Fruit fly (Drosophila melanogaster) whole organism, prepupa: Measurements from ENCODE around the gene CG18662.

Source experiments
- Blimp-1 ChIP-seq: fragments of 200-800 bp; sonication (Bioruptor generic); optimal IDR thresholded peaks from 3 replicates; lab custom pipeline; 2017; ENCODE audit warnings: missing biosample characterization, missing genetic modification characterization, mild to moderate bottlenecking, moderate library complexity, missing genetic modification reagents
- CG10631 ChIP-seq: fragments of 200-800 bp; sonication (Bioruptor generic); optimal IDR thresholded peaks from 2 replicates; lab custom pipeline; 2016; ENCODE audit warnings: missing biosample characterization, missing genetic modification characterization
- CG10669 ChIP-seq: fragments of 200-800 bp; sonication (Bioruptor generic); optimal IDR thresholded peaks from 3 replicates; lab custom pipeline; 2018; ENCODE audit warnings: missing biosample characterization, mild to moderate bottlenecking, missing genetic modification characterization, moderate library complexity
- CG11294 ChIP-seq: fragments of 200-800 bp; sonication (Bioruptor generic); IDR thresholded peaks from 2 replicates; pipeline ENCODE4 v1.3.6; 2022; ENCODE audit warnings: missing biosample characterization, missing genetic modification characterization
- CG11902 ChIP-seq: fragments of 200-800 bp; sonication (Bioruptor generic); optimal IDR thresholded peaks from 3 replicates; lab custom pipeline; 2016; ENCODE audit warnings: missing biosample characterization, missing genetic modification characterization
- CG15336 ChIP-seq: fragments of 200-800 bp; sonication (Bioruptor generic); IDR thresholded peaks from 2 replicates; pipeline ENCODE4 v1.3.6; 2022; ENCODE audit warnings: missing biosample characterization, missing genetic modification characterization
- CG1621 ChIP-seq: fragments of 200-800 bp; sonication (Bioruptor generic); optimal IDR thresholded peaks from 3 replicates; lab custom pipeline; 2018; ENCODE audit warnings: missing biosample characterization, mild to moderate bottlenecking, missing genetic modification characterization
- CG3032 ChIP-seq: fragments of 200-800 bp; optimal IDR thresholded peaks from 2 replicates; lab custom pipeline; 2019; ENCODE audit warnings: missing biosample characterization, mild to moderate bottlenecking, missing genetic modification characterization, moderate library complexity
- CG31627 ChIP-seq: fragments of 200-800 bp; sonication (Bioruptor generic); optimal IDR thresholded peaks from 3 replicates; lab custom pipeline; 2016; ENCODE audit warnings: missing biosample characterization, missing genetic modification characterization
- CG32006 ChIP-seq: fragments of 200-800 bp; sonication (Bioruptor generic); optimal IDR thresholded peaks from 3 replicates; lab custom pipeline; 2017; ENCODE audit warnings: missing biosample characterization, mild to moderate bottlenecking, missing genetic modification characterization
- CG34406 ChIP-seq: fragments of 200-800 bp; sonication (Bioruptor generic); optimal IDR thresholded peaks from 3 replicates; lab custom pipeline; 2016; ENCODE audit warnings: missing biosample characterization, missing genetic modification characterization
- CG3919 ChIP-seq: fragments of 200-800 bp; sonication (Bioruptor generic); optimal IDR thresholded peaks from 3 replicates; lab custom pipeline; 2016; ENCODE audit warnings: missing biosample characterization, missing genetic modification characterization
- CG4318 ChIP-seq: fragments of 200-800 bp; sonication (Bioruptor generic); optimal IDR thresholded peaks from 3 replicates; lab custom pipeline; 2017; ENCODE audit warnings: missing biosample characterization, mild to moderate bottlenecking, missing genetic modification characterization
- CG6792 ChIP-seq: fragments of 200-800 bp; sonication (Bioruptor generic); optimal IDR thresholded peaks from 3 replicates; lab custom pipeline; 2016; ENCODE audit warnings: missing biosample characterization, missing genetic modification characterization
- CG6808 ChIP-seq: fragments of 200-800 bp; sonication (Bioruptor generic); optimal IDR thresholded peaks from 3 replicates; lab custom pipeline; 2017; ENCODE audit warnings: missing biosample characterization, missing genetic modification characterization, mild to moderate bottlenecking, moderate library complexity, missing genetic modification reagents
- CG6854 ChIP-seq: fragments of 200-800 bp; sonication (Bioruptor generic); optimal IDR thresholded peaks from 2 replicates; lab custom pipeline; 2017; ENCODE audit warnings: missing biosample characterization, mild to moderate bottlenecking, missing genetic modification characterization
- CG7368 ChIP-seq: fragments of 200-800 bp; sonication (Bioruptor generic); optimal IDR thresholded peaks from 3 replicates; lab custom pipeline; 2016; ENCODE audit warnings: missing biosample characterization, missing genetic modification characterization
- CG8319 ChIP-seq: fragments of 200-800 bp; sonication (Bioruptor generic); optimal IDR thresholded peaks from 3 replicates; lab custom pipeline; 2016; ENCODE audit warnings: missing biosample characterization, missing genetic modification characterization
- Ets21C ChIP-seq: fragments of 200-800 bp; sonication (Bioruptor generic); optimal IDR thresholded peaks from 3 replicates; lab custom pipeline; 2016; ENCODE audit warnings: missing biosample characterization, missing genetic modification characterization
- Ets96B ChIP-seq: fragments of 200-800 bp; optimal IDR thresholded peaks from 2 replicates; lab custom pipeline; 2019; ENCODE audit warnings: missing biosample characterization, mild to moderate bottlenecking, missing genetic modification characterization, moderate library complexity
- Hr38 ChIP-seq: sonication (Bioruptor generic); optimal IDR thresholded peaks from 2 replicates; lab custom pipeline; 2016; ENCODE audit warnings: missing biosample characterization, missing genetic modification characterization
- Hr39 ChIP-seq: fragments of 200-800 bp; sonication (Bioruptor generic); optimal IDR thresholded peaks from 2 replicates; lab custom pipeline; 2016; ENCODE audit warnings: missing biosample characterization, missing genetic modification characterization
- Lpt ChIP-seq: fragments of 200-800 bp; sonication (Bioruptor generic); optimal IDR thresholded peaks from 3 replicates; lab custom pipeline; 2016; ENCODE audit warnings: missing biosample characterization, missing genetic modification characterization
- Met ChIP-seq: fragments of 200-800 bp; sonication (Bioruptor generic); optimal IDR thresholded peaks from 3 replicates; lab custom pipeline; 2016; ENCODE audit warnings: missing biosample characterization, missing genetic modification characterization
- OdsH ChIP-seq: fragments of 200-800 bp; sonication (Bioruptor generic); optimal IDR thresholded peaks from 3 replicates; lab custom pipeline; 2016; ENCODE audit warnings: missing biosample characterization, missing genetic modification characterization
- Smox ChIP-seq: fragments of 200-800 bp; sonication (Bioruptor generic); optimal IDR thresholded peaks from 3 replicates; lab custom pipeline; 2016; ENCODE audit warnings: missing biosample characterization, missing genetic modification characterization
- Sox102F ChIP-seq: fragments of 200-800 bp; sonication (Bioruptor generic); optimal IDR thresholded peaks from 2 replicates; lab custom pipeline; 2016; ENCODE audit warnings: missing biosample characterization, mild to moderate bottlenecking, missing genetic modification characterization
- Sox14 ChIP-seq: fragments of 200-800 bp; sonication (Bioruptor generic); optimal IDR thresholded peaks from 3 replicates; lab custom pipeline; 2016; ENCODE audit warnings: missing biosample characterization, missing genetic modification characterization
- Sox15 ChIP-seq: fragments of 200-800 bp; sonication (Bioruptor generic); optimal IDR thresholded peaks from 3 replicates; lab custom pipeline; 2016; ENCODE audit warnings: missing biosample characterization, missing genetic modification characterization
- achi ChIP-seq: fragments of 200-800 bp; sonication (Bioruptor generic); optimal IDR thresholded peaks from 3 replicates; lab custom pipeline; 2016; ENCODE audit warnings: missing biosample characterization, missing genetic modification characterization
- acj6 ChIP-seq: fragments of 200-800 bp; sonication (Bioruptor generic); optimal IDR thresholded peaks from 3 replicates; lab custom pipeline; 2016; ENCODE audit warnings: missing biosample characterization, missing genetic modification characterization
- dsx ChIP-seq: fragments of 200-800 bp; optimal IDR thresholded peaks from 3 replicates; lab custom pipeline; 2019; ENCODE audit warnings: missing biosample characterization, mild to moderate bottlenecking, missing genetic modification characterization, moderate library complexity; ENCODE audit not compliant: poor library complexity, severe bottlenecking
- eg ChIP-seq: fragments of 200-800 bp; sonication (Bioruptor generic); IDR thresholded peaks from 3 replicates; pipeline ENCODE4 v1.3.6; 2022; ENCODE audit warnings: missing biosample characterization, missing genetic modification characterization
- fd59A ChIP-seq: fragments of 200-800 bp; sonication (Bioruptor generic); optimal IDR thresholded peaks from 2 replicates; lab custom pipeline; 2017; ENCODE audit warnings: missing biosample characterization, mild to moderate bottlenecking, missing genetic modification characterization, missing genetic modification reagents
- fd85E ChIP-seq: fragments of 200-800 bp; sonication (Bioruptor generic); optimal IDR thresholded peaks from 3 replicates; lab custom pipeline; 2016; ENCODE audit warnings: missing biosample characterization, missing genetic modification characterization
- fkh ChIP-seq: fragments of 200-800 bp; sonication (Bioruptor generic); optimal IDR thresholded peaks from 3 replicates; lab custom pipeline; 2017; ENCODE audit warnings: missing biosample characterization, mild to moderate bottlenecking, missing genetic modification characterization, moderate library complexity
- lz ChIP-seq: fragments of 200-800 bp; sonication (Bioruptor generic); optimal IDR thresholded peaks from 3 replicates; lab custom pipeline; 2016; ENCODE audit warnings: missing biosample characterization, missing genetic modification characterization
- net ChIP-seq: fragments of 200-800 bp; sonication (Bioruptor generic); optimal IDR thresholded peaks from 3 replicates; lab custom pipeline; 2016; ENCODE audit warnings: missing biosample characterization, missing genetic modification characterization
- svp ChIP-seq: fragments of 200-800 bp; sonication (Bioruptor generic); peaks from one replicate; lab custom pipeline; 2016; ENCODE audit warnings: missing biosample characterization, missing genetic modification characterization
- topi ChIP-seq: fragments of 200-800 bp; sonication (Bioruptor generic); optimal IDR thresholded peaks from 3 replicates; lab custom pipeline; 2016; ENCODE audit warnings: missing biosample characterization, missing genetic modification characterization

CG18662 gene

dm6 chr2L:8997285-8997684 lies 16.8 kb downstream of the CG18662 start, which contains the start of the genes alien and CG18661 (continued):
- TF ChIP-seq CG4318 (GFP tag; lab: Kevin White, UChicago) (peak; percentile 52), CG3032 (tag; lab: Kevin White, UChicago) (peak; percentile 76), CG7368 (GFP tag; lab: Kevin White, UChicago) (peak; percentile 64), CG6792 (peak; percentile 69), CG1621 (tag; lab: Kevin White, UChicago) (no peak), Hr39 (GFP tag; lab: Kevin White, UChicago) (peak; percentile 91), CG3919 (GFP tag; lab: Kevin White, UChicago) (no peak), CG6854 (GFP tag; lab: Kevin White, UChicago) (peak; percentile 78), eg (GFP tag; lab: Robert Waterston, UW) (peak; percentile 96), CG6808 (GFP tag; lab: Kevin White, UChicago) (peak; percentile 100), achi (GFP tag; lab: Kevin White, UChicago) (peak; percentile 70), Ets96B (peak; percentile 91), CG34406 (GFP tag; lab: Kevin White, UChicago) (peak; percentile 57), Sox102F (GFP tag; lab: Kevin White, UChicago) (peak; percentile 72), Hr38 (peak; percentile 5), svp (GFP tag; lab: Kevin White, UChicago) (peak; percentile 91), CG32006 (GFP tag; lab: Kevin White, UChicago) (peak; percentile 78), net (GFP tag; lab: Kevin White, UChicago) (peak; percentile 88), CG15336 (GFP tag; lab: Robert Waterston, UW) (peak; percentile 78), Sox14 (GFP tag; lab: Kevin White, UChicago) (peak; percentile 95), dsx (GFP tag; lab: Kevin White, UChicago) (no peak), topi (GFP tag; lab: Kevin White, UChicago) (peak; percentile 62), Sox15 (peak; percentile 92), CG10669 (GFP tag; lab: Kevin White, UChicago) (peak; percentile 65), CG11902 (GFP tag; lab: Kevin White, UChicago) (peak; percentile 93), Blimp-1 (GFP tag; lab: Kevin White, UChicago) (no peak), acj6 (GFP tag; lab: Kevin White, UChicago) (peak; percentile 62), CG11294 (GFP tag; lab: Robert Waterston, UW) (peak; percentile 87), fd59A (GFP tag; lab: Kevin White, UChicago) (peak; percentile 31), lz (GFP tag; lab: Kevin White, UChicago) (peak; percentile 93), fkh (GFP tag; lab: Kevin White, UChicago) (peak; percentile 69), OdsH (GFP tag; lab: Kevin White, UChicago) (peak; percentile 78), fd85E (GFP tag; lab: Kevin White, UChicago) (no peak), Smox (peak; percentile 78), CG31627 (peak; percentile 88)

dm6 chr2L:8998237-8998636 lies 17.8 kb downstream of the CG18662 start, which contains the start of gene Try29F:
Try29F (plus strand) TSS chr2L:8998537.
- TF ChIP-seq fkh (GFP tag; lab: Kevin White, UChicago) (no peak), dsx (GFP tag; lab: Kevin White, UChicago) (no peak), CG8319 (GFP tag; lab: Kevin White, UChicago) (no peak), eg (GFP tag; lab: Robert Waterston, UW) (no peak), CG10631 (GFP tag; lab: Kevin White, UChicago) (no peak), Ets21C (GFP tag; lab: Kevin White, UChicago) (no peak), Ets96B (no peak), fd85E (GFP tag; lab: Kevin White, UChicago) (no peak), Sox14 (GFP tag; lab: Kevin White, UChicago) (no peak), CG6792 (no peak), CG4318 (GFP tag; lab: Kevin White, UChicago) (no peak), Met (GFP tag; lab: Kevin White, UChicago) (no peak), Lpt (GFP tag; lab: Kevin White, UChicago) (no peak), CG7368 (GFP tag; lab: Kevin White, UChicago) (no peak), Hr38 (no peak)
